Worm (Caenorhabditis elegans) whole organism, L4/young adult: ENCODE measurements around the gene kvs-1.

ENCODE experiments used
- W03F9.2 ChIP-seq: fragments of 150-350 bp; optimal IDR thresholded peaks from 2 replicates; lab custom pipeline; 2014; ENCODE audit warnings: missing biosample characterization, missing genetic modification characterization
- dao-5 ChIP-seq: sonication (generic microtip); optimal IDR thresholded peaks from 2 replicates; lab custom pipeline; 2016; ENCODE audit warnings: missing genotype, missing genetic modification characterization, moderate library complexity, missing compliant biosample characterization
- him-1 ChIP-seq: sonication (generic microtip); optimal IDR thresholded peaks from 2 replicates; lab custom pipeline; 2016; ENCODE audit warnings: missing genotype, missing genetic modification reagents, missing genetic modification characterization, missing compliant biosample characterization

The kvs-1 gene

ce11 chrX:7715463-7715862 is 8.5 kb upstream of the kvs-1 start:
- TF ChIP-seq W03F9.2 (tag; lab: Kevin White, UChicago), result no peak
- TF ChIP-seq him-1 (tag; lab: Kevin White, UChicago), result no peak
- no peak for TF ChIP-seq dao-5 (tag; lab: Kevin White, UChicago)

ce11 chrX:7712887-7713286 is 6.0 kb upstream of the kvs-1 start:
- TF ChIP-seq him-1 (tag; lab: Kevin White, UChicago), result no peak
- TF ChIP-seq W03F9.2 (tag; lab: Kevin White, UChicago), result no peak
- no peak for TF ChIP-seq dao-5 (tag; lab: Kevin White, UChicago)

- TF ChIP-seq him-1 (tag; lab: Kevin White, UChicago), result no peak
- TF ChIP-seq dao-5 (tag; lab: Kevin White, UChicago), result no peak
- no peak for TF ChIP-seq W03F9.2 (tag; lab: Kevin White, UChicago)
Observed at ce11 chrX:7710643-7711042, 3.7 kb upstream of the kvs-1 start, which contains the start of gene K09F5.4. Gene K09F5.4 (minus strand): TSS chrX:7710743.

ce11 chrX:7710187-7710586 is 3.3 kb upstream of the kvs-1 start:
- TF ChIP-seq W03F9.2 (tag; lab: Kevin White, UChicago), result no peak
- no peak for TF ChIP-seq him-1 (tag; lab: Kevin White, UChicago)
- TF ChIP-seq dao-5 (tag; lab: Kevin White, UChicago), result no peak

ce11 chrX:7703863-7704262 is 3.1 kb downstream of the kvs-1 start:
- TF ChIP-seq W03F9.2 (tag; lab: Kevin White, UChicago) (no peak), dao-5 (tag; lab: Kevin White, UChicago) (no peak), him-1 (tag; lab: Kevin White, UChicago) (no peak)

- TF ChIP-seq him-1 (tag; lab: Kevin White, UChicago) (peak; percentile 41), dao-5 (tag; lab: Kevin White, UChicago) (no peak), W03F9.2 (tag; lab: Kevin White, UChicago) (no peak)
Observed at ce11 chrX:7689570-7689969, 17.4 kb downstream of the kvs-1 start.

ce11 chrX:7689119-7689518 is 17.8 kb downstream of the kvs-1 start, which contains the start of gene clik-2:
Gene clik-2 (minus strand): TSS chrX:7689219.
- TF ChIP-seq him-1 (tag; lab: Kevin White, UChicago), result no peak
- no peak for TF ChIP-seq W03F9.2 (tag; lab: Kevin White, UChicago)
- no peak for TF ChIP-seq dao-5 (tag; lab: Kevin White, UChicago)

ce11 chrX:7681965-7682946 is 24.7 kb downstream of the kvs-1 start, which contains the start of gene unc-18:
Gene unc-18 (plus strand): TSS chrX:7682896.
- TF ChIP-seq dao-5 (tag; lab: Kevin White, UChicago) (no peak), him-1 (tag; lab: Kevin White, UChicago) (no peak), W03F9.2 (tag; lab: Kevin White, UChicago) (no peak)

- TF ChIP-seq W03F9.2 (tag; lab: Kevin White, UChicago), result no peak
- TF ChIP-seq him-1 (tag; lab: Kevin White, UChicago), result no peak
- no peak for TF ChIP-seq dao-5 (tag; lab: Kevin White, UChicago)
Observed at ce11 chrX:7680545-7681330, 26.2 kb downstream of the kvs-1 start, which contains the start of gene stn-2. Gene stn-2 (minus strand): TSS chrX:7680619.

ce11 chrX:7679835-7680234 is 27.1 kb downstream of the kvs-1 start:
- no peak for TF ChIP-seq W03F9.2 (tag; lab: Kevin White, UChicago)
- TF ChIP-seq him-1 (tag; lab: Kevin White, UChicago), result no peak
- TF ChIP-seq dao-5 (tag; lab: Kevin White, UChicago), result no peak

ce11 chrX:7678437-7679139 is 28.3 kb downstream of the kvs-1 start:
- peak; percentile 68 for TF ChIP-seq him-1 (tag; lab: Kevin White, UChicago)
- TF ChIP-seq dao-5 (tag; lab: Kevin White, UChicago), result no peak
- TF ChIP-seq W03F9.2 (tag; lab: Kevin White, UChicago), result no peak

ce11 chrX:7674871-7675270 is 32.1 kb downstream of the kvs-1 start:
- no peak for TF ChIP-seq W03F9.2 (tag; lab: Kevin White, UChicago)
